Worm (Caenorhabditis elegans) whole organism, L4/young adult: ENCODE results near the gene fbxa-72.

Experiments
- dao-5 ChIP-seq: sonication (generic microtip); optimal IDR thresholded peaks from 2 replicates; lab custom pipeline; 2016; ENCODE audit warnings: missing genotype, missing genetic modification characterization, moderate library complexity, missing compliant biosample characterization
- him-1 ChIP-seq: sonication (generic microtip); optimal IDR thresholded peaks from 2 replicates; lab custom pipeline; 2016; ENCODE audit warnings: missing genotype, missing genetic modification reagents, missing genetic modification characterization, missing compliant biosample characterization

DNA sequence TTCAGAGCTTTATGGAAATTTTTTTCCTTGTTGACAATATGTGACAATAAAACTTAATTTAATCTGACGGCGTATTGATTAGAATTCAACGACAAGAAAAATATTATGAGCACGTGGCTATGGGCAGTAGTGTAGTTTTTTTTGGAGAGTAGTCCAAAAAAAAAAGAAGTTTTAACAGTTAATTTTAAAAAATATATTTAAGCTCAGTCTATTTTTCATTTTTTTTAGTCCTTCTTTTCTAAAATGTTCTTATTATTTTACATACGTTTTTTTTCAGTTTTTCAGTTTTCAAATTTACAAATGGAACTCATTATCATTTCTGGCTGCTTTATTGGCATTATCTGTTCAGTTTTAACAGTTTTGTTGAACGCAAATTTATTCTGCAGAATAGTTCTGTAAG is 32.3 kb upstream of the fbxa-72 start, which contains the start of gene srbc-39:
- TF ChIP-seq dao-5 (no peak), him-1 (tag; lab: Kevin White, UChicago) (no peak)
